Fruit fly (Drosophila melanogaster) whole organism, embryonic: Measurements from ENCODE around the gene CG3368.

ENCODE experiments used
- Awh ChIP-seq: fragments of 200-800 bp; sonication (Bioruptor generic); IDR thresholded peaks from 2 replicates; pipeline ENCODE4, ENCODE4 v1.3.6; 2022; ENCODE audit warnings: missing biosample characterization, missing genetic modification characterization
- B-H1 ChIP-seq: fragments of 200-800 bp; sonication (Bioruptor generic); IDR thresholded peaks from 3 replicates; pipeline ENCODE4 v1.3.6; 2022; ENCODE audit warnings: missing biosample characterization, missing genetic modification characterization
- Bdp1 ChIP-seq: fragments of 200-800 bp; sonication (Bioruptor generic); optimal IDR thresholded peaks from 3 replicates; lab custom pipeline; 2016; ENCODE audit warnings: missing biosample characterization, missing genetic modification characterization
- CG10462 ChIP-seq: fragments of 200-800 bp; sonication (Bioruptor generic); optimal IDR thresholded peaks from 2 replicates; lab custom pipeline; 2016; ENCODE audit warnings: missing biosample characterization, missing genetic modification characterization
- CG10543 ChIP-seq: fragments of 200-800 bp; sonication (Bioruptor generic); optimal IDR thresholded peaks from 3 replicates; lab custom pipeline; 2017; ENCODE audit warnings: missing biosample characterization, mild to moderate bottlenecking, missing genetic modification characterization, moderate library complexity
- CG10979 ChIP-seq: fragments of 200-800 bp; sonication (Bioruptor generic); optimal IDR thresholded peaks from 2 replicates; lab custom pipeline; 2018; ENCODE audit warnings: missing biosample characterization, mild to moderate bottlenecking, missing genetic modification characterization, moderate library complexity
- CG11695 ChIP-seq: fragments of 200-800 bp; sonication (Bioruptor generic); IDR thresholded peaks from 3 replicates; pipeline ENCODE4 v1.3.6; 2022; ENCODE audit warnings: missing biosample characterization, missing genetic modification characterization
- CG11723 ChIP-seq: fragments of 200-800 bp; sonication (Bioruptor generic); optimal IDR thresholded peaks from 2 replicates; lab custom pipeline; 2017; ENCODE audit warnings: missing biosample characterization, mild to moderate bottlenecking, missing genetic modification characterization
- CG12155 ChIP-seq: fragments of 200-800 bp; sonication (Bioruptor generic); optimal IDR thresholded peaks from 3 replicates; lab custom pipeline; 2016; ENCODE audit warnings: missing biosample characterization, missing genetic modification characterization
- CG13624 ChIP-seq: fragments of 200-800 bp; sonication (Bioruptor generic); optimal IDR thresholded peaks from 2 replicates; lab custom pipeline; 2016; ENCODE audit warnings: missing biosample characterization, missing genetic modification characterization
- CG14667 ChIP-seq: fragments of 200-800 bp; sonication (Bioruptor generic); IDR thresholded peaks from 2 replicates; pipeline ENCODE4 v1.3.6; 2022; ENCODE audit warnings: missing biosample characterization, missing genetic modification characterization
- CG15514 ChIP-seq: fragments of 200-800 bp; sonication (Bioruptor generic); optimal IDR thresholded peaks from 3 replicates; lab custom pipeline; 2017; ENCODE audit warnings: missing biosample characterization, missing genetic modification characterization, mild to moderate bottlenecking, moderate library complexity, missing genetic modification reagents
- CG17385 ChIP-seq: fragments of 200-800 bp; sonication (Bioruptor generic); optimal IDR thresholded peaks from 3 replicates; lab custom pipeline; 2018; ENCODE audit warnings: missing biosample characterization, mild to moderate bottlenecking, missing genetic modification characterization
- CG18262 ChIP-seq: fragments of 200-800 bp; optimal IDR thresholded peaks from 3 replicates; lab custom pipeline; 2019; ENCODE audit warnings: missing biosample characterization, mild to moderate bottlenecking, missing genetic modification characterization, moderate library complexity
- CG18599 ChIP-seq: fragments of 200-800 bp; sonication (Bioruptor generic); optimal IDR thresholded peaks from 3 replicates; lab custom pipeline; 2017; ENCODE audit warnings: missing biosample characterization, missing genetic modification characterization, mild to moderate bottlenecking, moderate library complexity, missing genetic modification reagents
- CG30431 ChIP-seq: fragments of 200-800 bp; sonication (Bioruptor generic); optimal IDR thresholded peaks from 2 replicates; lab custom pipeline; 2017; ENCODE audit warnings: missing biosample characterization, missing genetic modification characterization
- CG31365 ChIP-seq: fragments of 200-800 bp; sonication (Bioruptor generic); optimal IDR thresholded peaks from 2 replicates; lab custom pipeline; 2018; ENCODE audit warnings: missing biosample characterization, mild to moderate bottlenecking, missing genetic modification characterization
- CG32772 ChIP-seq: fragments of 200-800 bp; sonication (Bioruptor generic); IDR thresholded peaks from 2 replicates; pipeline ENCODE4 v1.3.6; 2022; ENCODE audit warnings: missing biosample characterization, missing genetic modification characterization
- CG43689 ChIP-seq: fragments of 200-800 bp; sonication (Bioruptor generic); IDR thresholded peaks from 2 replicates; pipeline ENCODE4 v1.3.6; 2022; ENCODE audit warnings: missing biosample characterization, missing genetic modification characterization
- CG4820 ChIP-seq: fragments of 200-800 bp; sonication (Bioruptor generic); optimal IDR thresholded peaks from 3 replicates; lab custom pipeline; 2016; ENCODE audit warnings: missing biosample characterization, missing genetic modification characterization
- CG6683 ChIP-seq: fragments of 200-800 bp; sonication (Bioruptor generic); optimal IDR thresholded peaks from 2 replicates; lab custom pipeline; 2017; ENCODE audit warnings: missing biosample characterization, mild to moderate bottlenecking, missing genetic modification characterization, missing genetic modification reagents
- CG6813 ChIP-seq: fragments of 200-800 bp; sonication (Bioruptor generic); optimal IDR thresholded peaks from 2 replicates; lab custom pipeline; 2017; ENCODE audit warnings: missing biosample characterization, missing genetic modification characterization, mild to moderate bottlenecking, moderate library complexity, missing genetic modification reagents
- CG9215 ChIP-seq: fragments of 200-800 bp; sonication (Bioruptor generic); IDR thresholded peaks from 2 replicates; pipeline ENCODE4 v1.3.6; 2022; ENCODE audit warnings: missing biosample characterization, missing genetic modification characterization
- Ets65A ChIP-seq: fragments of 200-800 bp; sonication (Bioruptor generic); peaks from one replicate; lab custom pipeline; 2016; ENCODE audit warnings: missing biosample characterization, missing genetic modification characterization
- Fer2 ChIP-seq: fragments of 200-800 bp; sonication (Bioruptor generic); optimal IDR thresholded peaks from 2 replicates; lab custom pipeline; 2018; ENCODE audit warnings: missing biosample characterization, mild to moderate bottlenecking, missing genetic modification characterization, moderate library complexity
- Fer3 ChIP-seq: fragments of 200-800 bp; sonication (Bioruptor generic); optimal IDR thresholded peaks from 2 replicates; lab custom pipeline; 2018; ENCODE audit warnings: missing biosample characterization, mild to moderate bottlenecking, missing genetic modification characterization, moderate library complexity
- Hr51 ChIP-seq, 2 experiments: fragments of 200-800 bp; sonication (Bioruptor generic); optimal IDR thresholded peaks; 2 replicates in 1 of 2; 3 replicates in 1 of 2; lab custom pipeline; 2016 to 2018; ENCODE audit warnings: missing biosample characterization in 2 of 2, missing genetic modification characterization in 2 of 2, mild to moderate bottlenecking in 1 of 2, moderate library complexity in 1 of 2
- Hsf ChIP-seq: fragments of 200-800 bp; sonication (Bioruptor generic); optimal IDR thresholded peaks from 3 replicates; lab custom pipeline; 2016; ENCODE audit warnings: missing biosample characterization, missing genetic modification characterization
- MBD-R2 ChIP-seq: fragments of 200-800 bp; sonication (Bioruptor generic); IDR thresholded peaks from 2 replicates; pipeline ENCODE4 v1.3.6; 2022; ENCODE audit warnings: missing biosample characterization, missing genetic modification characterization
- Max ChIP-seq: fragments of 200-800 bp; sonication (Bioruptor generic); optimal IDR thresholded peaks from 2 replicates; lab custom pipeline; 2016; ENCODE audit warnings: missing biosample characterization, mild to moderate bottlenecking, missing genetic modification characterization
- Myb ChIP-seq: fragments of 200-800 bp; sonication (Bioruptor generic); optimal IDR thresholded peaks from 2 replicates; lab custom pipeline; 2016; ENCODE audit warnings: missing biosample characterization, missing genetic modification characterization
- Nf-YC ChIP-seq: fragments of 200-800 bp; optimal IDR thresholded peaks from 3 replicates; lab custom pipeline; 2019; ENCODE audit warnings: missing biosample characterization, mild to moderate bottlenecking, missing genetic modification characterization, moderate library complexity
- PHDP ChIP-seq: fragments of 200-800 bp; sonication (Bioruptor generic); optimal IDR thresholded peaks from 3 replicates; lab custom pipeline; 2018; ENCODE audit warnings: missing biosample characterization, mild to moderate bottlenecking, missing genetic modification characterization, moderate library complexity
- ab ChIP-seq: fragments of 200-800 bp; sonication (Bioruptor generic); optimal IDR thresholded peaks from 2 replicates; lab custom pipeline; 2016; ENCODE audit warnings: missing biosample characterization, missing genetic modification characterization
- bowl ChIP-seq: fragments of 200-800 bp; sonication (Bioruptor generic); IDR thresholded peaks from 2 replicates; pipeline ENCODE4 v1.3.6; 2022; ENCODE audit warnings: missing biosample characterization, missing genetic modification characterization
- caup ChIP-seq: fragments of 200-800 bp; sonication (Bioruptor generic); optimal IDR thresholded peaks from 3 replicates; lab custom pipeline; 2017; ENCODE audit warnings: missing biosample characterization, mild to moderate bottlenecking, missing genetic modification characterization, moderate library complexity; ENCODE audit not compliant: severe bottlenecking
- ci ChIP-seq: fragments of 200-800 bp; sonication (Bioruptor generic); IDR thresholded peaks from 3 replicates; pipeline ENCODE4 v1.3.6; 2022; ENCODE audit warnings: missing biosample characterization, missing genetic modification characterization
- da ChIP-seq: fragments of 200-800 bp; sonication (Bioruptor generic); optimal IDR thresholded peaks from 2 replicates; lab custom pipeline; 2016; ENCODE audit warnings: missing biosample characterization, missing genetic modification characterization
- gsb-n ChIP-seq: fragments of 200-800 bp; sonication (Bioruptor generic); optimal IDR thresholded peaks from 3 replicates; lab custom pipeline; 2018; ENCODE audit warnings: missing biosample characterization, mild to moderate bottlenecking, missing genetic modification characterization
- h ChIP-seq: fragments of >200 bp; optimal IDR thresholded peaks from 2 replicates; lab custom pipeline; 2017
- lov ChIP-seq, 2 experiments: fragments of 200-800 bp in 1 of 2; fragments of >200 bp in 1 of 2; sonication (Bioruptor generic) in 1 of 2; IDR thresholded peaks in 1 of 2; optimal IDR thresholded peaks in 1 of 2; 2 replicates in 1 of 2; 3 replicates in 1 of 2; pipeline versions ENCODE4 v1.3.6 to Lab custom; 2017 to 2022; ENCODE audit warnings: missing biosample characterization in 1 of 2, missing genetic modification characterization in 1 of 2
- oc ChIP-seq: fragments of 200-800 bp; sonication (Bioruptor generic); optimal IDR thresholded peaks from 2 replicates; lab custom pipeline; 2018; ENCODE audit warnings: missing biosample characterization, mild to moderate bottlenecking, missing genetic modification characterization, moderate library complexity
- pan ChIP-seq, 4 experiments: fragments of >200 bp in 3 of 4; fragments of 200-800 bp in 1 of 4; sonication (Bioruptor generic) in 1 of 4; optimal IDR thresholded peaks in 3 of 4; IDR thresholded peaks in 1 of 4; 2 replicates each; pipeline versions ENCODE4 v1.3.6 to Lab custom; 2017 to 2022; ENCODE audit warnings: missing biosample characterization in 2 of 4, missing genetic modification characterization in 2 of 4, mixed read lengths in 1 of 4
- pb ChIP-seq: fragments of 200-800 bp; sonication (Bioruptor generic); optimal IDR thresholded peaks from 3 replicates; lab custom pipeline; 2016; ENCODE audit warnings: missing biosample characterization, missing genetic modification characterization
- psq ChIP-seq: fragments of 200-800 bp; sonication (Bioruptor generic); optimal IDR thresholded peaks from 2 replicates; lab custom pipeline; 2017; ENCODE audit warnings: missing biosample characterization, missing genetic modification characterization
- pum ChIP-seq: fragments of 200-800 bp; sonication (Bioruptor generic); optimal IDR thresholded peaks from 2 replicates; lab custom pipeline; 2016; ENCODE audit warnings: missing biosample characterization, missing genetic modification characterization
- row ChIP-seq: fragments of 200-800 bp; sonication (Bioruptor generic); IDR thresholded peaks from 3 replicates; pipeline ENCODE4 v1.3.6; 2022; ENCODE audit warnings: missing biosample characterization, missing genetic modification characterization
- seq ChIP-seq: fragments of 200-800 bp; sonication (Bioruptor generic); IDR thresholded peaks from 2 replicates; pipeline ENCODE4 v1.3.6; 2022; ENCODE audit warnings: missing biosample characterization, missing genetic modification characterization
- slp2 ChIP-seq: fragments of 200-800 bp; sonication (Bioruptor generic); optimal IDR thresholded peaks from 2 replicates; lab custom pipeline; 2016; ENCODE audit warnings: missing biosample characterization, missing genetic modification characterization

CG3368 gene

DNA sequence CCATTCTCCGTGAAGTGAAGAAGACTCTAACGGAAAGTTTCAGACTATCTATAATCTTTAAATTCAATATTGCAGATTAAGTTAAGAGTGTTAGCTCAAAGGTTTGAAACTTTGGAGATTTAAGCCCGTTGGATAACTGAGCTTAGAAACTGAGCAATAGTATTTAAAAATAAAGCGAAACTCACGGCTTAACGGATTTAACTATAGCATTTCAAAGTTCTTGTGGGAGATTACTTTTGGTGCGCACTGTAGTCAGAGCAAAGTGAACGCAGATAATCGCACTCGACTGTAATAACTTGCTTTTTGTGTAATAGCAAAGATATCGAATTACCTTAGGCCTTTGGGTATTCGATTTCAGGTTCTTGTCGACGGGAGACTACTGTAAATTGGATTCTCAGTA is 1.3 kb upstream of the CG3368 start, which contains the start of gene mrt (continued):
- TF ChIP-seq CG17385 (GFP tag; lab: Kevin White, UChicago) (peak; percentile 60), h (lab: Kevin White, UChicago) (no peak), B-H1 (GFP tag; lab: Robert Waterston, UW) (peak; percentile 14; the same call in 1 of the 3 replicates), CG18262 (peak; percentile 34), CG43689 (GFP tag; lab: Robert Waterston, UW) (0 out of 2 replicates have a peak, but pooled peaks have one; percentile 9), Bdp1 (GFP tag; lab: Kevin White, UChicago) (peak; percentile 19), seq (GFP tag; lab: Robert Waterston, UW) (0 out of 2 replicates have a peak, but pooled peaks have one; percentile 33), CG13624 (GFP tag; lab: Kevin White, UChicago) (peak; percentile 52), CG11723 (GFP tag; lab: Kevin White, UChicago) (peak; percentile 15), CG10543 (GFP tag; lab: Kevin White, UChicago) (no peak), CG6683 (GFP tag; lab: Kevin White, UChicago) (no peak), Max (GFP tag; lab: Kevin White, UChicago) (peak; percentile 34), Nf-YC (tag; lab: Kevin White, UChicago) (no peak), CG4820 (GFP tag; lab: Kevin White, UChicago) (peak; percentile 14), slp2 (GFP tag; lab: Kevin White, UChicago) (peak; percentile 19), CG11695 (0 out of 3 replicates have a peak, but pooled peaks have one; percentile 43), ab (peak; percentile 33), Fer3 (tag; lab: Kevin White, UChicago) (peak; percentile 67), Myb (peak; percentile 48), caup (GFP tag; lab: Kevin White, UChicago) (peak; percentile 52), gsb-n (tag; lab: Kevin White, UChicago) (peak; percentile 11), CG10979 (tag; lab: Kevin White, UChicago) (peak; percentile 23), CG18599 (peak; percentile 55), CG32772 (GFP tag; lab: Robert Waterston, UW) (peak; percentile 34; the same call in 1 of the 2 replicates), Ets65A (GFP tag; lab: Kevin White, UChicago) (peak; percentile 94), psq (GFP tag; lab: Kevin White, UChicago) (peak; percentile 21), CG15514 (peak; percentile 49), Awh (GFP tag; lab: Robert Waterston, UW) (no peak), PHDP (tag; lab: Kevin White, UChicago) (peak; percentile 54), pum (GFP tag; lab: Kevin White, UChicago) (peak; percentile 54), Hr51 (GFP tag; optimal IDR thresholded peaks at IDR 0.05; lab: Kevin White, UChicago) (peak; percentile 14 to 67), oc (tag; lab: Kevin White, UChicago) (peak; percentile 59), pan (optimal IDR thresholded peaks at IDR 0.05; lab: Kevin White, UChicago) (no peak), pan (GFP tag; optimal IDR thresholded peaks at IDR 0.05 in 1 of 2, IDR thresholded peaks at IDR 0.05 in 1 of 2) (peak in 1 of 2 experiments; percentile 28), row (GFP tag; lab: Robert Waterston, UW) (peak; percentile 88), CG14667 (GFP tag; lab: Robert Waterston, UW) (no peak), CG31365 (tag; lab: Kevin White, UChicago) (no peak), lov (optimal IDR thresholded peaks at IDR 0.05; lab: Kevin White, UChicago) (no peak), lov (GFP tag; IDR thresholded peaks at IDR 0.05; lab: Robert Waterston, UW) (no peak), pb (GFP tag; lab: Kevin White, UChicago) (peak; percentile 20), CG6813 (GFP tag; lab: Kevin White, UChicago) (peak; percentile 29), CG12155 (GFP tag; lab: Kevin White, UChicago) (peak; percentile 45), CG10462 (no peak), da (GFP tag; lab: Kevin White, UChicago) (peak; percentile 6), Hsf (GFP tag; lab: Kevin White, UChicago) (peak; percentile 19), ci (0 out of 3 replicates have a peak, but pooled peaks have one; percentile 24), MBD-R2 (peak; percentile 28; the same call in 1 of the 2 replicates), CG9215 (GFP tag; lab: Robert Waterston, UW) (peak; percentile 40; the same call in 1 of the 2 replicates), Fer2 (peak; percentile 54), bowl (0 out of 2 replicates have a peak, but pooled peaks have one; percentile 25), CG30431 (GFP tag; lab: Kevin White, UChicago) (peak; percentile 11)
